Worm (Caenorhabditis elegans) whole organism, L4 larva: ENCODE data around the gene ugt-62.

Experiments
- D1046.2 ChIP-seq: fragments of 200-800 bp; sonication (Bioruptor generic); IDR thresholded peaks from 2 replicates; pipeline ENCODE4 v1.3.6; 2022; ENCODE audit warnings: missing genetic modification characterization, missing compliant biosample characterization
- F26F4.8 ChIP-seq: fragments of 200-800 bp; sonication (Bioruptor generic); conservative IDR thresholded peaks from 2 replicates; pipeline ENCODE4 v1.3.6; 2022; ENCODE audit warnings: missing genetic modification characterization, missing compliant biosample characterization
- F44E2.7 ChIP-seq: fragments of 200-800 bp; sonication (Bioruptor generic); IDR thresholded peaks from 2 replicates; pipeline ENCODE4 v2.1.2; 2022; ENCODE audit warnings: missing genetic modification characterization, missing compliant biosample characterization
- T20F7.1 ChIP-seq: fragments of 200-800 bp; sonication (Bioruptor generic); optimal IDR thresholded peaks from 2 replicates; lab custom pipeline; 2018; ENCODE audit warnings: mild to moderate bottlenecking, missing genetic modification characterization, missing compliant biosample characterization
- Y105C5A.15 ChIP-seq: fragments of 200-800 bp; sonication (Bioruptor generic); IDR thresholded peaks from 2 replicates; pipeline ENCODE4 v1.3.6; 2022; ENCODE audit warnings: missing genetic modification characterization, missing compliant biosample characterization
- Y48G9A.11 ChIP-seq: fragments of 200-800 bp; sonication (Bioruptor generic); IDR thresholded peaks from 2 replicates; pipeline ENCODE4 v1.3.6; 2022; ENCODE audit warnings: missing genetic modification reagents, missing genetic modification characterization, missing compliant biosample characterization
- ZK337.2 ChIP-seq: fragments of 200-800 bp; sonication (Bioruptor generic); IDR thresholded peaks from 2 replicates; pipeline ENCODE4 v1.3.6; 2022; ENCODE audit warnings: missing genetic modification reagents, missing genetic modification characterization, missing compliant biosample characterization
- aha-1 ChIP-seq: fragments of 150-350 bp; peaks from one replicate; lab custom pipeline; 2014; ENCODE audit warnings: missing biosample characterization, missing genetic modification characterization
- ceh-28 ChIP-seq: fragments of 150-350 bp; optimal IDR thresholded peaks from 2 replicates; lab custom pipeline; 2014; ENCODE audit warnings: missing biosample characterization, missing genetic modification reagents, missing genetic modification characterization
- ceh-32 ChIP-seq: sonication (generic microtip); optimal IDR thresholded peaks from 2 replicates; lab custom pipeline; 2016; ENCODE audit warnings: mild to moderate bottlenecking, missing genetic modification characterization, missing compliant biosample characterization; ENCODE audit not compliant: poor library complexity
- daf-12 ChIP-seq: fragments of 150-350 bp; optimal IDR thresholded peaks from 2 replicates; lab custom pipeline; 2014; ENCODE audit warnings: missing biosample characterization, missing genetic modification reagents, missing genetic modification characterization
- daf-16 ChIP-seq, 3 experiments: sonication (generic microtip); optimal IDR thresholded peaks; 2 replicates each; lab custom pipeline; 2016 to 2017; ENCODE audit warnings: missing genetic modification characterization in 3 of 3, missing genetic modification reagents in 3 of 3, mild to moderate bottlenecking in 2 of 3, missing compliant biosample characterization in 2 of 3, missing biosample characterization in 1 of 3, moderate library complexity in 1 of 3
- dmd-6 ChIP-seq: fragments of 200-800 bp; sonication (Bioruptor generic); IDR thresholded peaks from 2 replicates; pipeline ENCODE4 v1.3.6; 2022; ENCODE audit warnings: missing genetic modification reagents, missing genetic modification characterization, missing compliant biosample characterization
- dmd-8 ChIP-seq: fragments of 200-800 bp; sonication (Bioruptor generic); IDR thresholded peaks from 2 replicates; pipeline ENCODE4 v1.3.6; 2022; ENCODE audit warnings: missing genetic modification characterization, missing compliant biosample characterization
- duxl-1 ChIP-seq: sonication (generic microtip); optimal IDR thresholded peaks from 2 replicates; lab custom pipeline; 2016; ENCODE audit warnings: mild to moderate bottlenecking, missing genetic modification characterization, moderate library complexity, missing compliant biosample characterization; ENCODE audit not compliant: poor library complexity
- dve-1 ChIP-seq: sonication (generic microtip); optimal IDR thresholded peaks from 2 replicates; lab custom pipeline; 2017; ENCODE audit warnings: antibody characterized with exemption, mild to moderate bottlenecking, missing genetic modification characterization, missing compliant biosample characterization; ENCODE audit not compliant: insufficient read depth
- egl-27 ChIP-seq: sonication (generic microtip); optimal IDR thresholded peaks from 3 replicates; lab custom pipeline; 2017; ENCODE audit warnings: missing biosample characterization, missing genetic modification reagents, missing genetic modification characterization
- fkh-10 ChIP-seq: fragments of 150-350 bp; optimal IDR thresholded peaks from 2 replicates; lab custom pipeline; 2014; ENCODE audit warnings: missing biosample characterization, missing genetic modification reagents, missing genetic modification characterization
- gei-8 ChIP-seq: fragments of 200-800 bp; sonication (Bioruptor generic); optimal IDR thresholded peaks from 2 replicates; lab custom pipeline; 2018; ENCODE audit warnings: mild to moderate bottlenecking, missing genetic modification characterization, missing compliant biosample characterization
- hlh-11 ChIP-seq: fragments of 200-800 bp; sonication (Bioruptor generic); optimal IDR thresholded peaks from 2 replicates; lab custom pipeline; 2018; ENCODE audit warnings: mild to moderate bottlenecking, missing genetic modification characterization, missing compliant biosample characterization
- lin-1 ChIP-seq: fragments of 200-800 bp; sonication (Bioruptor generic); IDR thresholded peaks from 2 replicates; pipeline ENCODE4 v1.3.6; 2022; ENCODE audit warnings: missing genetic modification reagents, missing genetic modification characterization, missing compliant biosample characterization
- lin-13 ChIP-seq: fragments of 150-350 bp; optimal IDR thresholded peaks from 2 replicates; lab custom pipeline; 2014; ENCODE audit warnings: missing biosample characterization, missing genetic modification reagents, missing genetic modification characterization
- lin-38 ChIP-seq: fragments of 200-800 bp; sonication (Bioruptor generic); IDR thresholded peaks from 2 replicates; pipeline ENCODE4 v1.3.6; 2022; ENCODE audit warnings: missing genetic modification reagents, missing genetic modification characterization, missing compliant biosample characterization
- lin-39 ChIP-seq: fragments of 150-350 bp; optimal IDR thresholded peaks from 2 replicates; lab custom pipeline; 2014; ENCODE audit warnings: missing biosample characterization, missing genetic modification reagents, missing genetic modification characterization
- mdl-1 ChIP-seq, 2 experiments: fragments of 150-350 bp in 1 of 2; sonication (generic microtip) in 1 of 2; optimal IDR thresholded peaks; 2 replicates each; lab custom pipeline; 2014 to 2017; ENCODE audit warnings: missing biosample characterization in 2 of 2, missing genetic modification characterization in 2 of 2
- mdt-29 ChIP-seq: fragments of 200-800 bp; sonication (Bioruptor generic); IDR thresholded peaks from 2 replicates; pipeline ENCODE4 v1.3.6; 2022; ENCODE audit warnings: missing genetic modification reagents, missing genetic modification characterization, missing compliant biosample characterization
- mxl-2 ChIP-seq: fragments of 200-800 bp; sonication (Bioruptor generic); conservative IDR thresholded peaks from 2 replicates; pipeline ENCODE4 v1.3.6; 2022; ENCODE audit warnings: missing genetic modification reagents, missing genetic modification characterization, missing compliant biosample characterization
- nhr-10 ChIP-seq: fragments of 150-350 bp; optimal IDR thresholded peaks from 2 replicates; lab custom pipeline; 2014; ENCODE audit warnings: missing biosample characterization, missing genetic modification characterization
- nhr-102 ChIP-seq: sonication (generic microtip); optimal IDR thresholded peaks from 2 replicates; lab custom pipeline; 2016; ENCODE audit warnings: mild to moderate bottlenecking, missing genetic modification characterization, moderate library complexity, missing compliant biosample characterization
- nhr-11 ChIP-seq: fragments of 150-350 bp; optimal IDR thresholded peaks from 2 replicates; lab custom pipeline; 2014; ENCODE audit warnings: missing biosample characterization, missing genetic modification characterization
- nhr-111 ChIP-seq: fragments of 200-800 bp; sonication (Bioruptor generic); optimal IDR thresholded peaks from 2 replicates; lab custom pipeline; 2018; ENCODE audit warnings: mild to moderate bottlenecking, missing genetic modification characterization, missing compliant biosample characterization
- nhr-28 ChIP-seq: fragments of 150-350 bp; optimal IDR thresholded peaks from 2 replicates; lab custom pipeline; 2014; ENCODE audit warnings: missing biosample characterization, missing genetic modification characterization
- nhr-48 ChIP-seq: sonication (generic microtip); optimal IDR thresholded peaks from 2 replicates; lab custom pipeline; 2016; ENCODE audit warnings: mild to moderate bottlenecking, missing genetic modification characterization, missing compliant biosample characterization
- nhr-6 ChIP-seq: fragments of 150-350 bp; optimal IDR thresholded peaks from 2 replicates; lab custom pipeline; 2014; ENCODE audit warnings: missing biosample characterization, missing genetic modification characterization
- pha-4 ChIP-seq, 2 experiments: fragments of 150-350 bp in 1 of 2; fragments of 200-800 bp in 1 of 2; sonication (Bioruptor generic) in 1 of 2; IDR thresholded peaks in 1 of 2; optimal IDR thresholded peaks in 1 of 2; 2 replicates each; pipeline versions ENCODE4 v1.3.6 to Lab custom; 2014 to 2022; ENCODE audit warnings: missing genetic modification characterization in 2 of 2, missing genetic modification reagents in 2 of 2, missing biosample characterization in 1 of 2, missing compliant biosample characterization in 1 of 2
- php-3 ChIP-seq: fragments of 200-800 bp; sonication (Bioruptor generic); IDR thresholded peaks from 2 replicates; pipeline ENCODE4 v1.3.6; 2022; ENCODE audit warnings: missing genetic modification reagents, missing genetic modification characterization, missing compliant biosample characterization
- pqm-1 ChIP-seq: sonication (generic microtip); optimal IDR thresholded peaks from 2 replicates; lab custom pipeline; 2017; ENCODE audit warnings: missing biosample characterization, missing genetic modification characterization
- rbr-2 ChIP-seq: sonication (generic microtip); optimal IDR thresholded peaks from 2 replicates; lab custom pipeline; 2016; ENCODE audit warnings: missing genotype, missing genetic modification characterization, missing compliant biosample characterization
- sdz-12 ChIP-seq: fragments of 200-800 bp; sonication (Bioruptor generic); optimal IDR thresholded peaks from 2 replicates; lab custom pipeline; 2018; ENCODE audit warnings: mild to moderate bottlenecking, missing genetic modification characterization, missing compliant biosample characterization
- skn-1 ChIP-seq: fragments of 150-350 bp; optimal IDR thresholded peaks from 2 replicates; lab custom pipeline; 2014; ENCODE audit warnings: missing biosample characterization, missing genetic modification characterization
- spr-1 ChIP-seq: sonication (generic microtip); optimal IDR thresholded peaks from 2 replicates; lab custom pipeline; 2016; ENCODE audit warnings: mild to moderate bottlenecking, missing genetic modification characterization, missing compliant biosample characterization
- tra-1 ChIP-seq: fragments of 200-800 bp; sonication (Bioruptor generic); IDR thresholded peaks from 2 replicates; pipeline ENCODE4 v1.3.6; 2022; ENCODE audit warnings: missing genetic modification reagents, missing genetic modification characterization, missing compliant biosample characterization
- unc-39 ChIP-seq: sonication (generic microtip); optimal IDR thresholded peaks from 2 replicates; lab custom pipeline; 2017; ENCODE audit warnings: missing biosample characterization, missing genetic modification characterization
- unc-62 ChIP-seq, 3 experiments: fragments of 150-350 bp in 1 of 3; sonication (generic microtip); optimal IDR thresholded peaks in 2 of 3; peaks in 1 of 3; 1 replicate in 1 of 3; 2 replicates in 2 of 3; lab custom pipeline; 2014 to 2017; ENCODE audit warnings: missing biosample characterization in 3 of 3, missing genetic modification characterization in 3 of 3, missing genetic modification reagents in 3 of 3, missing genotype in 1 of 3
- zag-1 ChIP-seq: fragments of 150-350 bp; optimal IDR thresholded peaks from 2 replicates; lab custom pipeline; 2014; ENCODE audit warnings: missing biosample characterization, missing genetic modification characterization
- zfp-2 ChIP-seq: sonication (generic microtip); optimal IDR thresholded peaks from 2 replicates; lab custom pipeline; 2016; ENCODE audit warnings: mild to moderate bottlenecking, missing genetic modification characterization, missing compliant biosample characterization
- zfp-3 ChIP-seq: fragments of 200-800 bp; sonication (Bioruptor generic); conservative IDR thresholded peaks from 2 replicates; pipeline ENCODE4 v1.3.6; 2022; ENCODE audit warnings: missing genetic modification reagents, missing genetic modification characterization, missing compliant biosample characterization
- zip-2 ChIP-seq: fragments of 150-350 bp; optimal IDR thresholded peaks from 2 replicates; lab custom pipeline; 2014; ENCODE audit warnings: missing biosample characterization, missing genetic modification characterization

The ugt-62 gene

ce11 chrIII:4552872-4553271 is 12.4 kb upstream of the ugt-62 start:
- TF ChIP-seq aha-1 (tag; lab: Kevin White, UChicago) (peak; percentile 33), Y105C5A.15 (no peak), nhr-28 (tag; lab: Kevin White, UChicago) (peak; percentile 4), lin-13 (GFP tag; lab: Kevin White, UChicago) (no peak), pqm-1 (tag; lab: Kevin White, UChicago) (peak; percentile 38), dve-1 (tag; lab: Kevin White, UChicago) (peak; percentile 6)
- TF ChIP-seq, all 104 proteins: peak for 4

- no peak for TF ChIP-seq F44E2.7 (GFP tag; lab: Robert Waterston, UW)
- peak; percentile 74 for TF ChIP-seq lin-13 (GFP tag; lab: Kevin White, UChicago)
- TF ChIP-seq nhr-6 (tag; lab: Kevin White, UChicago), result peak; percentile 42
- no peak for TF ChIP-seq duxl-1 (tag; lab: Kevin White, UChicago)
- TF ChIP-seq nhr-11, result peak; percentile 83
- peak; percentile 62 for TF ChIP-seq nhr-48 (tag; lab: Kevin White, UChicago)
- peak; percentile 95 for TF ChIP-seq hlh-11 (tag; lab: Kevin White, UChicago)
- TF ChIP-seq zip-2 (tag; lab: Kevin White, UChicago), result no peak
- TF ChIP-seq fkh-10 (GFP tag; lab: Kevin White, UChicago), result peak; percentile 31
- TF ChIP-seq ZK337.2 (GFP tag; lab: Robert Waterston, UW), result no peak
- TF ChIP-seq unc-39 (tag; lab: Kevin White, UChicago), result no peak
- TF ChIP-seq dmd-6 (GFP tag; lab: Robert Waterston, UW), result peak; percentile 89
- no peak for TF ChIP-seq ceh-32 (tag; lab: Kevin White, UChicago)
- no peak for TF ChIP-seq zag-1 (tag; lab: Kevin White, UChicago)
- TF ChIP-seq mxl-2 (GFP tag; lab: Robert Waterston, UW), result no peak
- no peak for TF ChIP-seq Y48G9A.11 (GFP tag; lab: Robert Waterston, UW)
- TF ChIP-seq daf-12, result no peak
- TF ChIP-seq D1046.2 (GFP tag; lab: Robert Waterston, UW), result no peak
- peak; percentile 35 for TF ChIP-seq T20F7.1 (GFP tag; lab: Kevin White, UChicago)
- TF ChIP-seq mdl-1 (tag; optimal IDR thresholded peaks at IDR 0.05; lab: Kevin White, UChicago), result peak; percentile 30 to 84
- peak; percentile 30; the same call in 1 of the 2 replicates for TF ChIP-seq lin-1 (GFP tag; lab: Robert Waterston, UW)
- TF ChIP-seq gei-8 (GFP tag; lab: Kevin White, UChicago), result no peak
- TF ChIP-seq F26F4.8, result no peak
- TF ChIP-seq dmd-8 (GFP tag; lab: Robert Waterston, UW), result no peak
- TF ChIP-seq zfp-3 (GFP tag; lab: Robert Waterston, UW), result no peak
- TF ChIP-seq egl-27 (tag; lab: Kevin White, UChicago), result no peak
- peak; percentile 38 for TF ChIP-seq ceh-28 (tag; lab: Kevin White, UChicago)
- TF ChIP-seq php-3 (GFP tag; lab: Robert Waterston, UW), result no peak; the same call in 1 of the 2 replicates
- no peak for TF ChIP-seq sdz-12
- no peak for TF ChIP-seq skn-1 (tag; lab: Kevin White, UChicago)
- peak; percentile 51 for TF ChIP-seq lin-38
- TF ChIP-seq nhr-102 (tag; lab: Kevin White, UChicago), result no peak
- TF ChIP-seq tra-1 (GFP tag; lab: Robert Waterston, UW), result 0 out of 2 replicates have a peak, but pooled peaks have one; percentile 34
- TF ChIP-seq daf-16 (GFP tag; optimal IDR thresholded peaks at IDR 0.05; lab: Kevin White, UChicago), result peak in 1 of 2 experiments; percentile 61
- peak; percentile 82 for TF ChIP-seq daf-16 (tag; optimal IDR thresholded peaks at IDR 0.05; lab: Kevin White, UChicago)
- no peak for TF ChIP-seq mdt-29 (GFP tag; lab: Robert Waterston, UW)
- TF ChIP-seq spr-1, result peak; percentile 22
- peak; percentile 58 for TF ChIP-seq pha-4 (GFP tag; IDR thresholded peaks at IDR 0.05; lab: Robert Waterston, UW)
- TF ChIP-seq pha-4 (tag; optimal IDR thresholded peaks at IDR 0.05; lab: Kevin White, UChicago), result no peak
- no peak for TF ChIP-seq nhr-111 (GFP tag; lab: Kevin White, UChicago)
- TF ChIP-seq zfp-2, result no peak
- TF ChIP-seq unc-62 (GFP tag; optimal IDR thresholded peaks at IDR 0.05 in 1 of 2; lab: Kevin White, UChicago), result peak in 1 of 2 experiments; percentile 36
- TF ChIP-seq unc-62 (tag; optimal IDR thresholded peaks at IDR 0.05; lab: Kevin White, UChicago), result no peak
- no peak for TF ChIP-seq lin-39 (tag; lab: Kevin White, UChicago)
- no peak for TF ChIP-seq nhr-10 (tag; lab: Kevin White, UChicago)
- peak; percentile 72 for TF ChIP-seq rbr-2
These were observed 11.5 kb upstream of the ugt-62 start for ce11 chrIII:4551963-4552362.
